Worm (Caenorhabditis elegans) whole organism, early embryonic: ENCODE measurements around the gene Y105C5A.1272.

ENCODE experiments used
- B0310.2 ChIP-seq: sonication (generic microtip); optimal IDR thresholded peaks from 2 replicates; lab custom pipeline; 2016; ENCODE audit warnings: mild to moderate bottlenecking, missing genetic modification characterization, missing compliant biosample characterization
- F13C5.2 ChIP-seq: sonication (generic microtip); optimal IDR thresholded peaks from 2 replicates; lab custom pipeline; 2017; ENCODE audit warnings: mild to moderate bottlenecking, missing genetic modification characterization, inconsistent platforms, missing compliant biosample characterization
- aly-1 ChIP-seq: sonication (generic microtip); optimal IDR thresholded peaks from 2 replicates; lab custom pipeline; 2016; ENCODE audit warnings: missing genetic modification characterization, missing compliant biosample characterization
- ama-1 ChIP-seq: fragments of 150-350 bp; optimal IDR thresholded peaks from 2 replicates; lab custom pipeline; 2014
- ceh-13 ChIP-seq: fragments of 200-800 bp; sonication (Bioruptor generic); optimal IDR thresholded peaks from 2 replicates; lab custom pipeline; 2018; ENCODE audit warnings: mild to moderate bottlenecking, missing genetic modification characterization, missing compliant biosample characterization
- ceh-36 ChIP-seq: sonication (generic microtip); optimal IDR thresholded peaks from 2 replicates; lab custom pipeline; 2016; ENCODE audit warnings: missing genetic modification characterization, inconsistent platforms, missing compliant biosample characterization
- ets-7 ChIP-seq: sonication (generic microtip); optimal IDR thresholded peaks from 2 replicates; lab custom pipeline; 2016; ENCODE audit warnings: missing genotype, missing genetic modification characterization, missing compliant biosample characterization
- flt-1 ChIP-seq: fragments of 200-800 bp; sonication (Bioruptor generic); IDR thresholded peaks from 2 replicates; pipeline ENCODE4 v1.3.6; 2022; ENCODE audit warnings: missing genetic modification characterization, missing compliant biosample characterization
- hmbx-1 ChIP-seq: sonication (generic microtip); optimal IDR thresholded peaks from 2 replicates; lab custom pipeline; 2016; ENCODE audit warnings: mild to moderate bottlenecking, missing genetic modification characterization, missing compliant biosample characterization
- hmg-4 ChIP-seq: fragments of 200-800 bp; sonication (Bioruptor generic); optimal IDR thresholded peaks from 2 replicates; lab custom pipeline; 2018; ENCODE audit warnings: mild to moderate bottlenecking, missing genetic modification characterization, missing compliant biosample characterization
- hnd-1 ChIP-seq: sonication (generic microtip); optimal IDR thresholded peaks from 2 replicates; lab custom pipeline; 2016; ENCODE audit warnings: missing genetic modification characterization, missing compliant biosample characterization
- pes-1 ChIP-seq: fragments of 200-800 bp; sonication (Bioruptor generic); IDR thresholded peaks from 2 replicates; pipeline ENCODE4 v1.3.6; 2022; ENCODE audit warnings: missing genetic modification reagents, missing genetic modification characterization, missing compliant biosample characterization
- scrt-1 ChIP-seq: fragments of 200-800 bp; sonication (Bioruptor generic); IDR thresholded peaks from 2 replicates; pipeline ENCODE4 v1.3.6; 2022; ENCODE audit warnings: missing genetic modification characterization, missing compliant biosample characterization
- sea-1 ChIP-seq: fragments of 200-800 bp; sonication (Bioruptor generic); conservative IDR thresholded peaks from 2 replicates; pipeline ENCODE4 v1.3.6; 2022; ENCODE audit warnings: missing genetic modification characterization, missing compliant biosample characterization
- tbx-11 ChIP-seq: fragments of 200-800 bp; sonication (Bioruptor generic); IDR thresholded peaks from 2 replicates; pipeline ENCODE4 v1.3.6; 2022; ENCODE audit warnings: missing genetic modification characterization, missing compliant biosample characterization
- tbx-37 ChIP-seq: fragments of 200-800 bp; sonication (Bioruptor generic); conservative IDR thresholded peaks from 2 replicates; pipeline ENCODE4 v1.3.6; 2022; ENCODE audit warnings: missing genetic modification reagents, missing genetic modification characterization, missing compliant biosample characterization
- tra-4 ChIP-seq: sonication (generic microtip); optimal IDR thresholded peaks from 2 replicates; lab custom pipeline; 2017; ENCODE audit warnings: missing genetic modification characterization, missing compliant biosample characterization

The Y105C5A.1272 gene

ce11 chrIV:15684521-15684920 is 37.7 kb downstream of the Y105C5A.1272 start:
- TF ChIP-seq tbx-11 (no peak), sea-1 (no peak), tbx-37 (no peak), tra-4 (no peak), hmg-4 (no peak), hnd-1 (tag; lab: Kevin White, UChicago) (no peak), ama-1 (no peak), F13C5.2 (tag; lab: Kevin White, UChicago) (no peak), ceh-36 (tag; lab: Kevin White, UChicago) (no peak), pes-1 (no peak), scrt-1 (GFP tag; lab: Robert Waterston, UW) (no peak), hmbx-1 (tag; lab: Kevin White, UChicago) (no peak), aly-1 (tag; lab: Kevin White, UChicago) (no peak), flt-1 (GFP tag; lab: Robert Waterston, UW) (no peak), ceh-13 (GFP tag; lab: Kevin White, UChicago) (no peak), ets-7 (no peak), B0310.2 (tag; lab: Kevin White, UChicago) (no peak)

- no peak for TF ChIP-seq flt-1 (GFP tag; lab: Robert Waterston, UW)
- TF ChIP-seq scrt-1 (GFP tag; lab: Robert Waterston, UW) = no peak
- TF ChIP-seq hmbx-1 (tag; lab: Kevin White, UChicago) = no peak
- TF ChIP-seq B0310.2 (tag; lab: Kevin White, UChicago) = no peak
- TF ChIP-seq ama-1 = no peak
- TF ChIP-seq sea-1 = no peak
These were observed 39.4 kb downstream of the Y105C5A.1272 start for ce11 chrIV:15686233-15686632.

- no peak for TF ChIP-seq aly-1 (tag; lab: Kevin White, UChicago)
- TF ChIP-seq F13C5.2 (tag; lab: Kevin White, UChicago) = no peak
- TF ChIP-seq B0310.2 (tag; lab: Kevin White, UChicago) = no peak
- no peak for TF ChIP-seq hnd-1 (tag; lab: Kevin White, UChicago)
- TF ChIP-seq ceh-13 (GFP tag; lab: Kevin White, UChicago) = no peak
- TF ChIP-seq tbx-37 = no peak
- TF ChIP-seq ets-7 = no peak
- TF ChIP-seq scrt-1 (GFP tag; lab: Robert Waterston, UW) = no peak
These were observed 41.0 kb downstream of the Y105C5A.1272 start for ce11 chrIV:15687825-15688224.

DNA sequence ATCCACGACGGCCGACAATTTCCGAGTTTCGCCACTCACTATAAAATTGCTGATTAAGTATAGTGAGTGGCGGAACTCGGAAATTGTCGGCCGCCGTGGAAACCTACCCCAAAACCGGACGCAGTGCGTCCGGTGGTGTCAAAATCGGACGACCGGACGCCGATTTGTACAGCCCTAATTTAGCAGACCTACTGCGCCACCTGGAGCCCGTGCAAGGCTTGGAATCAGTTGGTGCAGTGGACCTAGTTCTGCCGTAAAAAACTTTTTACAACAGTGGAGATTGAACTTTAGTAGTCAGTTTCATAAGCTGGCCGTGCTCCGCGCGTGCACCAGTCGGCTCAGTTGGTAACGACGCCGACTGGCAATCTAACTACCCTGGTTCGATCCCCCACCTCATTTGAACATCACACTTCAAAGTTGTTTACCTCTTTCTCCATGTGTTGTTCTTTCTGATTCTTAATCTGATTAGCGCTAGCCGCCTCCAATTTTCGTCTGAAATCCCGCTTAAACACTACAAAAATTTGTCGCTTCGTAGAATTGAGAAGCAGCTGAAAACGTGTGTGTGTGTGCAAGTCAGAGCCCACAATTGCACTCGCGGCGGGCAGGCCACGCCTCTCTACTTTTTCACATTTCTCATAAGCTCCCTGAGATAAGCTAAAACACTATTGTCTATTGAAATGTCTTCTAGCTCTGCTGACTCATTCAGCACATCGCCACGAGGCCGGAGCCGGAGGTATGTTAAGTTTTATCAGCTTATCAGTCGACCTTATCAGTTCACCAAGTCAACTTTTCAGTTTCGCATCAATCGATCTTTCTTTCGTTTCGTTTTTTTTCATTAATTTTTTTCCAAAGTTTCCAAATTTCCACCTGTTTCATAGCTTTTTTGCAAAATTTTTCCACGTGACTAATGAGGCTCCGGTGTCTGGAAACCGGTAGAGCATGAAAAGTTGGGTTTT is 42.0 kb downstream of the Y105C5A.1272 start, which contains the start of gene Y105C5A.15:
Y105C5A.15 (plus strand) TSS at position 678 of the 956 bp plus-strand sequence.
- TF ChIP-seq tbx-11 (no peak), pes-1 (no peak), hnd-1 (tag; lab: Kevin White, UChicago) (no peak), B0310.2 (tag; lab: Kevin White, UChicago) (no peak), F13C5.2 (tag; lab: Kevin White, UChicago) (no peak), ceh-13 (GFP tag; lab: Kevin White, UChicago) (no peak), ama-1 (no peak), sea-1 (no peak), aly-1 (tag; lab: Kevin White, UChicago) (no peak), tbx-37 (no peak), flt-1 (GFP tag; lab: Robert Waterston, UW) (no peak), tra-4 (no peak), ceh-36 (tag; lab: Kevin White, UChicago) (no peak), scrt-1 (GFP tag; lab: Robert Waterston, UW) (no peak), hmbx-1 (tag; lab: Kevin White, UChicago) (no peak), ets-7 (no peak), hmg-4 (no peak)

- TF ChIP-seq tra-4 (no peak), hmbx-1 (tag; lab: Kevin White, UChicago) (no peak), ceh-36 (tag; lab: Kevin White, UChicago) (no peak), ets-7 (no peak), aly-1 (tag; lab: Kevin White, UChicago) (no peak), flt-1 (GFP tag; lab: Robert Waterston, UW) (no peak), pes-1 (no peak), tbx-11 (no peak), ama-1 (no peak), ceh-13 (GFP tag; lab: Kevin White, UChicago) (no peak), F13C5.2 (tag; lab: Kevin White, UChicago) (no peak), scrt-1 (GFP tag; lab: Robert Waterston, UW) (no peak), hnd-1 (tag; lab: Kevin White, UChicago) (no peak), B0310.2 (tag; lab: Kevin White, UChicago) (no peak), tbx-37 (no peak), hmg-4 (no peak), sea-1 (no peak)
These were observed 45.0 kb downstream of the Y105C5A.1272 start for ce11 chrIV:15691829-15692228.

DNA sequence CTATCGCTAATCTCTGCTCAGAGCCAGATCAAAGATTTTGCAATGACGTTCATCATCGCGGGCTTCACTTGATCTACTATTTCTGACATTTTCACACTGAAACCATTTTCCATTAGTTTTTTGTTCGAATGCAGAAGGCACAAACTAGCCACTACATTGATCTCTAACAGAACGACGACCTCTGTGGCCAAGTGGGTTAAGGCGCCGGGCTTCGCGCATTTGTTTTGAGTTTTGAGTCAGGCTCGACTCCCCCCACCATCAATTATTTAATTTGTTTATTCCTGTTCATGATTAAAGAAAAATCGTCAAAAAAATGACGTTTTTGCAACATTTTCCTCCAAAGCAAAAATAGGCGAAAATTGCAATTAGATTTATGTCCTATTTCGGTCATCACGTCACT is 46.5 kb downstream of the Y105C5A.1272 start:
- TF ChIP-seq sea-1 (no peak), F13C5.2 (tag; lab: Kevin White, UChicago) (no peak), tra-4 (no peak), ceh-13 (GFP tag; lab: Kevin White, UChicago) (no peak), tbx-37 (no peak), ama-1 (no peak), scrt-1 (GFP tag; lab: Robert Waterston, UW) (no peak), pes-1 (no peak), hnd-1 (tag; lab: Kevin White, UChicago) (no peak), B0310.2 (tag; lab: Kevin White, UChicago) (no peak), flt-1 (GFP tag; lab: Robert Waterston, UW) (no peak), hmg-4 (no peak), aly-1 (tag; lab: Kevin White, UChicago) (no peak), ets-7 (no peak), hmbx-1 (tag; lab: Kevin White, UChicago) (no peak), tbx-11 (no peak), ceh-36 (tag; lab: Kevin White, UChicago) (no peak)

- no peak for TF ChIP-seq hmg-4
- TF ChIP-seq F13C5.2 (tag; lab: Kevin White, UChicago) = no peak
- no peak for TF ChIP-seq sea-1
- TF ChIP-seq ama-1 = no peak
- no peak for TF ChIP-seq ceh-36 (tag; lab: Kevin White, UChicago)
These were observed 48.5 kb downstream of the Y105C5A.1272 start for ce11 chrIV:15695274-15695673.
